Worm (Caenorhabditis elegans) whole organism, young adult: ENCODE data around the gene clc-9.

Experiments
- ama-1 ChIP-seq, 3 experiments: fragments of 150-350 bp in 1 of 3; sonication (generic microtip) in 2 of 3; optimal IDR thresholded peaks; 2 replicates each; lab custom pipeline; 2014 to 2018; ENCODE audit warnings: missing biosample characterization in 2 of 3, missing genetic modification characterization in 2 of 3, missing genetic modification reagents in 2 of 3
- ceh-27 ChIP-seq: fragments of 200-800 bp; sonication (Bioruptor generic); optimal IDR thresholded peaks from 2 replicates; lab custom pipeline; 2018; ENCODE audit warnings: mild to moderate bottlenecking, missing genetic modification characterization, moderate library complexity, missing compliant biosample characterization
- let-607 ChIP-seq, 2 experiments: fragments of 200-800 bp in 1 of 2; sonication (Bioruptor generic) in 1 of 2; sonication (generic microtip) in 1 of 2; optimal IDR thresholded peaks; 2 replicates each; lab custom pipeline; 2016 to 2018; ENCODE audit warnings: mild to moderate bottlenecking in 2 of 2, missing compliant biosample characterization in 2 of 2, missing genetic modification characterization in 2 of 2, moderate library complexity in 2 of 2, missing genotype in 1 of 2
- mel-28 ChIP-seq: sonication (generic microtip); optimal IDR thresholded peaks from 2 replicates; lab custom pipeline; 2016; ENCODE audit warnings: borderline replicate concordance, mild to moderate bottlenecking, missing genetic modification characterization, missing compliant biosample characterization

ce11 chrIV:11162451-11162850, 49.7 kb downstream of the clc-9 start, which contains the start of gene fbxb-9:
- no peak for TF ChIP-seq ama-1 (optimal IDR thresholded peaks at IDR 0.05; lab: Kevin White, UChicago)
- TF ChIP-seq ama-1 (GFP tag; optimal IDR thresholded peaks at IDR 0.05; lab: Kevin White, UChicago) = no peak
- TF ChIP-seq mel-28 (tag; lab: Kevin White, UChicago) = no peak
- no peak for TF ChIP-seq ceh-27 (GFP tag; lab: Kevin White, UChicago)
- no peak for TF ChIP-seq let-607 (tag; optimal IDR thresholded peaks at IDR 0.05; lab: Kevin White, UChicago)
